Worm (Caenorhabditis elegans) whole organism, L4 larva: ENCODE data around the gene K09D9.9.

Source experiments
- aha-1 ChIP-seq: fragments of 150-350 bp; peaks from one replicate; lab custom pipeline; 2014; ENCODE audit warnings: missing biosample characterization, missing genetic modification characterization
- ceh-82 ChIP-seq: sonication (generic microtip); optimal IDR thresholded peaks from 2 replicates; lab custom pipeline; 2017; ENCODE audit warnings: missing biosample characterization, missing genetic modification characterization
- mxl-2 ChIP-seq: fragments of 200-800 bp; sonication (Bioruptor generic); conservative IDR thresholded peaks from 2 replicates; pipeline ENCODE4 v1.3.6; 2022; ENCODE audit warnings: missing genetic modification reagents, missing genetic modification characterization, missing compliant biosample characterization

Gene K09D9.9

ce11 chrV:3943364-3943763, 50.6 kb downstream of the K09D9.9 start:
- TF ChIP-seq aha-1 (tag; lab: Kevin White, UChicago) (peak; percentile 97), mxl-2 (GFP tag; lab: Robert Waterston, UW) (no peak), ceh-82 (tag; lab: Kevin White, UChicago) (no peak)
